Worm (Caenorhabditis elegans): Measurements from ENCODE around the gene W03G1.5.

- TF ChIP-seq nhr-11 (tag; optimal IDR thresholded peaks at IDR 0.05) (no peak), alr-1 (tag; optimal IDR thresholded peaks at IDR 0.05) (no peak), unc-39 (tag; optimal IDR thresholded peaks at IDR 0.05) (no peak), mab-5 (tag; optimal IDR thresholded peaks at IDR 0.05) (no peak), fos-1 (tag; optimal IDR thresholded peaks at IDR 0.05) (peak; percentile 59), R02D3.7 (tag; optimal IDR thresholded peaks at IDR 0.05) (no peak), ztf-11 (tag; optimal IDR thresholded peaks at IDR 0.05) (no peak), nhr-6 (tag; optimal IDR thresholded peaks at IDR 0.05) (no peak), nhr-25 (tag; optimal IDR thresholded peaks at IDR 0.05) (no peak), lsy-2 (tag; optimal IDR thresholded peaks at IDR 0.05) (no peak), egl-27 (tag; optimal IDR thresholded peaks at IDR 0.05) (no peak), ama-1 (optimal IDR thresholded peaks at IDR 0.05) (no peak), gmeb-1 (tag; optimal IDR thresholded peaks at IDR 0.05) (no peak), dmd-4 (tag; optimal IDR thresholded peaks at IDR 0.05) (no peak)
Observed at ce11 chrIV:523595-523994, 17.3 kb upstream of the W03G1.5 start, which contains the start of gene asm-3.
